Fruit fly (Drosophila melanogaster) whole organism, prepupa: Measurements from ENCODE around the gene Takl2.

Experiments used
- CG6163 ChIP-seq: fragments of 200-800 bp; sonication (Bioruptor generic); IDR thresholded peaks from 3 replicates; pipeline ENCODE4 v1.3.6; 2022; ENCODE audit warnings: missing biosample characterization, missing genetic modification characterization
- Hr39 ChIP-seq: fragments of 200-800 bp; sonication (Bioruptor generic); optimal IDR thresholded peaks from 2 replicates; lab custom pipeline; 2016; ENCODE audit warnings: missing biosample characterization, missing genetic modification characterization

DNA sequence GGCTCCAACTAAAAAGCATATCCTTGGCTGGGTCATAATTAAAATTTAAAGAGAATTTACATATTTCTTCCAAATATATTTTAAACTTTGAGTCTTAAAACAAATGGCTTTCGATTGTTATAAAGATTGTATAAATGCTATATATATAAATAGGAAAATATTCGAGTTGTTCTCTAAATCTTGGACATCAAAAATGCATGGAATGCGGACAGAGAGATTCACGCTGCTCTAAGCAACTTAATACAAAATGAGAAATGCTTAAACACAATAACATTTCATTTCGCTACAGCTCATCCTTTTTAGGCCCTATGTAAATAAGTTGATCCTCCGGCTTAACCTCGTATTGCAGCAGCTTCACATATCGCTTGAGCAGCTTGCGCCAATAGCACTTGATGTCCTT, 15.3 kb upstream of the Takl2 start, which contains the start of gene CG31139:
- TF ChIP-seq Hr39 (GFP tag; lab: Kevin White, UChicago) (no peak), CG6163 (GFP tag; lab: Robert Waterston, UW) (no peak)
